Fruit fly (Drosophila melanogaster) S2 (cell line): Measurements from ENCODE around the gene Zn72D.

Experiments used
- CG8478 ChIP-seq: fragments of >200 bp; optimal IDR thresholded peaks from 2 replicates; lab custom pipeline; 2018
- CTCF ChIP-seq, 2 experiments: fragments of >200 bp; optimal IDR thresholded peaks; 2 replicates each; lab custom pipeline; 2018

DNA sequence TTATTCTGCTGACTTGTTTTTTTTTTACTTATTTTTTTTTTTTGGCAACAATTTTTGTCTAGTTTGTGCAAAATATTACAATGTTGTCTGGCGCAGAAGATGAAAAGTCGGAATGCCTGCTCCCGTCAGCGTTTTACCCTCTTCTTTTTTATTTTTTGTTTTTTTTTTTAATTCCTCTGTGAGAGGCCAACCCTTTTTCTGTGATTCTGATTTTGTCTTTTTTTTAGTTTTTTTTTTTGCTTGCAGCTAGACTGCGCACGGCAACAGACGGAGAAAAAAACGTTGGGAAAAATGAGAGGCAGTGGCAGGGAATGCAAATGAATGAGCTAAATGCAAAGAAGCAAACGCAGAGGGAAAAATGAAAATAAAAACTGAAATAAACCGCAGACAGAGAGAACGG, 40.7 kb upstream of the Zn72D start:
- TF ChIP-seq CTCF (optimal IDR thresholded peaks at IDR 0.05; lab: Kevin White, UChicago) (no peak), CG8478 (lab: Kevin White, UChicago) (no peak)
